Worm (Caenorhabditis elegans) whole organism, L3 larva: ENCODE data around the gene nlp-36.

ENCODE experiments used
- R02D3.7 ChIP-seq: fragments of 150-350 bp; optimal IDR thresholded peaks from 2 replicates; lab custom pipeline; 2014; ENCODE audit warnings: missing biosample characterization, missing genetic modification characterization
- ama-1 ChIP-seq: fragments of 150-350 bp; optimal IDR thresholded peaks from 2 replicates; lab custom pipeline; 2018
- ceh-16 ChIP-seq: sonication (generic microtip); optimal IDR thresholded peaks from 2 replicates; lab custom pipeline; 2017; ENCODE audit warnings: missing biosample characterization, missing genetic modification characterization
- ceh-28 ChIP-seq: fragments of 150-350 bp; optimal IDR thresholded peaks from 2 replicates; lab custom pipeline; 2014; ENCODE audit warnings: missing biosample characterization, missing genetic modification reagents, missing genetic modification characterization
- ceh-9 ChIP-seq: sonication (generic microtip); optimal IDR thresholded peaks from 2 replicates; lab custom pipeline; 2018; ENCODE audit warnings: missing biosample characterization, missing genetic modification characterization
- egl-5 ChIP-seq: fragments of 150-350 bp; optimal IDR thresholded peaks from 2 replicates; lab custom pipeline; 2017; ENCODE audit warnings: missing biosample characterization, missing genetic modification reagents, missing genetic modification characterization, inconsistent platforms
- elt-2 ChIP-seq: sonication (generic microtip); optimal IDR thresholded peaks from 2 replicates; lab custom pipeline; 2016; ENCODE audit warnings: missing genetic modification reagents, mild to moderate bottlenecking, missing genetic modification characterization, missing compliant biosample characterization
- eor-1 ChIP-seq, 2 experiments: fragments of 150-350 bp; optimal IDR thresholded peaks; 2 replicates each; lab custom pipeline; 2014 to 2018; ENCODE audit warnings: missing biosample characterization in 2 of 2, missing genetic modification characterization in 2 of 2
- fos-1 ChIP-seq: fragments of 150-350 bp; optimal IDR thresholded peaks from 2 replicates; lab custom pipeline; 2014; ENCODE audit warnings: missing biosample characterization, missing genetic modification characterization
- hmg-11 ChIP-seq: sonication (generic microtip); optimal IDR thresholded peaks from 2 replicates; lab custom pipeline; 2016; ENCODE audit warnings: missing genetic modification characterization, missing compliant biosample characterization
- lin-15B ChIP-seq: fragments of 150-350 bp; optimal IDR thresholded peaks from 2 replicates; lab custom pipeline; 2014; ENCODE audit warnings: missing biosample characterization, missing genetic modification characterization
- lin-39 ChIP-seq: fragments of 150-350 bp; optimal IDR thresholded peaks from 2 replicates; lab custom pipeline; 2018; ENCODE audit warnings: missing biosample characterization, missing genetic modification reagents, missing genetic modification characterization
- lsy-12 ChIP-seq: sonication (generic microtip); optimal IDR thresholded peaks from 2 replicates; lab custom pipeline; 2016; ENCODE audit warnings: mild to moderate bottlenecking, missing genetic modification characterization, missing compliant biosample characterization
- mml-1 ChIP-seq: fragments of 150-350 bp; sonication (generic microtip); optimal IDR thresholded peaks from 3 replicates; lab custom pipeline; 2014; ENCODE audit warnings: missing biosample characterization, missing genetic modification characterization
- nfya-1 ChIP-seq: sonication (generic microtip); optimal IDR thresholded peaks from 2 replicates; lab custom pipeline; 2017; ENCODE audit warnings: missing genetic modification characterization, mild to moderate bottlenecking, missing compliant biosample characterization, antibody characterized with exemption, moderate library complexity; ENCODE audit not compliant: insufficient read depth
- nhr-11 ChIP-seq: fragments of 150-350 bp; optimal IDR thresholded peaks from 2 replicates; lab custom pipeline; 2014; ENCODE audit warnings: missing biosample characterization, missing genetic modification characterization
- nhr-12 ChIP-seq: fragments of 150-350 bp; optimal IDR thresholded peaks from 2 replicates; lab custom pipeline; 2014; ENCODE audit warnings: missing biosample characterization, missing genetic modification characterization
- nhr-23 ChIP-seq: fragments of 150-350 bp; optimal IDR thresholded peaks from 2 replicates; lab custom pipeline; 2014; ENCODE audit warnings: missing biosample characterization, missing genetic modification reagents, missing genetic modification characterization
- nhr-237 ChIP-seq: fragments of 150-350 bp; optimal IDR thresholded peaks from 2 replicates; lab custom pipeline; 2014; ENCODE audit warnings: missing biosample characterization, missing genetic modification characterization
- nhr-25 ChIP-seq: sonication (generic microtip); optimal IDR thresholded peaks from 2 replicates; lab custom pipeline; 2017; ENCODE audit warnings: missing biosample characterization, missing genetic modification characterization
- nhr-28 ChIP-seq: fragments of 150-350 bp; optimal IDR thresholded peaks from 2 replicates; lab custom pipeline; 2014; ENCODE audit warnings: missing biosample characterization, missing genetic modification characterization
- nhr-43 ChIP-seq: sonication (generic microtip); optimal IDR thresholded peaks from 2 replicates; lab custom pipeline; 2016; ENCODE audit warnings: mild to moderate bottlenecking, missing genetic modification characterization, missing compliant biosample characterization; ENCODE audit not compliant: poor library complexity, severe bottlenecking
- nhr-77 ChIP-seq: fragments of 150-350 bp; optimal IDR thresholded peaks from 2 replicates; lab custom pipeline; 2014; ENCODE audit warnings: missing biosample characterization, missing genetic modification characterization
- pha-4 ChIP-seq: fragments of 150-350 bp; optimal IDR thresholded peaks from 2 replicates; lab custom pipeline; 2014; ENCODE audit warnings: missing biosample characterization, missing genetic modification reagents, missing genetic modification characterization
- pqm-1 ChIP-seq: fragments of 150-350 bp; optimal IDR thresholded peaks from 2 replicates; lab custom pipeline; 2017; ENCODE audit warnings: missing biosample characterization, missing genetic modification characterization, inconsistent platforms
- tbx-2 ChIP-seq: sonication (generic microtip); optimal IDR thresholded peaks from 2 replicates; lab custom pipeline; 2016; ENCODE audit warnings: mild to moderate bottlenecking, missing genetic modification characterization, missing compliant biosample characterization
- unc-39 ChIP-seq: sonication (generic microtip); optimal IDR thresholded peaks from 4 replicates; lab custom pipeline; 2017; ENCODE audit warnings: missing biosample characterization, missing genetic modification characterization
- unc-62 ChIP-seq: fragments of 150-350 bp; sonication (generic microtip); optimal IDR thresholded peaks from 4 replicates; lab custom pipeline; 2014; ENCODE audit warnings: missing biosample characterization, missing genetic modification reagents, missing genetic modification characterization
- zag-1 ChIP-seq: fragments of 150-350 bp; optimal IDR thresholded peaks from 2 replicates; lab custom pipeline; 2014; ENCODE audit warnings: missing biosample characterization, missing genetic modification characterization
- ztf-11 ChIP-seq: fragments of 150-350 bp; optimal IDR thresholded peaks from 2 replicates; lab custom pipeline; 2014; ENCODE audit warnings: missing biosample characterization, missing genetic modification characterization
- ztf-4 ChIP-seq: fragments of 150-350 bp; optimal IDR thresholded peaks from 2 replicates; lab custom pipeline; 2014; ENCODE audit warnings: missing biosample characterization, missing genetic modification characterization

nlp-36 gene

ce11 chrIII:9507799-9508198 is 19.3 kb downstream of the nlp-36 start, which contains the start of gene vha-14 (continued):
- TF ChIP-seq ceh-28 (tag; lab: Kevin White, UChicago): peak; percentile 6
- TF ChIP-seq, all 47 proteins: peak for 12

- TF ChIP-seq ztf-4: peak; percentile 47
- TF ChIP-seq nfya-1 (tag; lab: Kevin White, UChicago): peak; percentile 31
- peak; percentile 49 for TF ChIP-seq lsy-12 (tag; lab: Kevin White, UChicago)
- no peak for TF ChIP-seq ceh-28 (tag; lab: Kevin White, UChicago)
- TF ChIP-seq nhr-237 (tag; lab: Kevin White, UChicago): no peak
- peak; percentile 50 for TF ChIP-seq nhr-43 (tag; lab: Kevin White, UChicago)
- peak; percentile 78 for TF ChIP-seq ama-1 (lab: Kevin White, UChicago)
- no peak for TF ChIP-seq nhr-25 (tag; lab: Kevin White, UChicago)
- TF ChIP-seq tbx-2 (tag; lab: Kevin White, UChicago): peak; percentile 28
- TF ChIP-seq eor-1 (tag; optimal IDR thresholded peaks at IDR 0.05; lab: Kevin White, UChicago): no peak
- TF ChIP-seq nhr-23 (tag; lab: Kevin White, UChicago): peak; percentile 3
- TF ChIP-seq nhr-28 (tag; lab: Kevin White, UChicago): no peak
- TF ChIP-seq nhr-12 (tag; lab: Kevin White, UChicago): no peak
- TF ChIP-seq pha-4 (tag; lab: Kevin White, UChicago): peak; percentile 3
- peak; percentile 29 for TF ChIP-seq elt-2 (tag; lab: Kevin White, UChicago)
- no peak for TF ChIP-seq ceh-9 (tag; lab: Kevin White, UChicago)
- TF ChIP-seq unc-39: no peak
- TF ChIP-seq pqm-1 (tag; lab: Kevin White, UChicago): no peak
- no peak for TF ChIP-seq zag-1 (tag; lab: Kevin White, UChicago)
- TF ChIP-seq nhr-77: peak; percentile 59
Observed at ce11 chrIII:9509764-9510370, 21.3 kb downstream of the nlp-36 start.

- TF ChIP-seq ama-1 (lab: Kevin White, UChicago) (peak; percentile 43), lsy-12 (tag; lab: Kevin White, UChicago) (no peak), nfya-1 (tag; lab: Kevin White, UChicago) (peak; percentile 18), pha-4 (tag; lab: Kevin White, UChicago) (peak; percentile 5), R02D3.7 (tag; lab: Kevin White, UChicago) (no peak), hmg-11 (peak; percentile 31), nhr-23 (tag; lab: Kevin White, UChicago) (no peak), ceh-16 (no peak), tbx-2 (tag; lab: Kevin White, UChicago) (no peak), lin-15B (peak; percentile 2)
Observed at ce11 chrIII:9511055-9511520, 22.6 kb downstream of the nlp-36 start, which contains the start of gene F55H2.5. F55H2.5 (plus strand) TSS chrIII:9511470.

ce11 chrIII:9511660-9512059 is 23.1 kb downstream of the nlp-36 start:
- no peak for TF ChIP-seq nhr-11 (tag; lab: Kevin White, UChicago)

ce11 chrIII:9513006-9513405 is 24.5 kb downstream of the nlp-36 start:
- no peak for TF ChIP-seq mml-1 (tag; lab: Kevin White, UChicago)
- TF ChIP-seq fos-1 (tag; lab: Kevin White, UChicago): no peak
- TF ChIP-seq egl-5 (tag; lab: Kevin White, UChicago): no peak
- no peak for TF ChIP-seq ztf-11
- TF ChIP-seq unc-62: no peak
- no peak for TF ChIP-seq lin-15B
- TF ChIP-seq zag-1 (tag; lab: Kevin White, UChicago): no peak
- TF ChIP-seq lin-39: no peak
- no peak for TF ChIP-seq unc-39
- TF ChIP-seq ceh-28 (tag; lab: Kevin White, UChicago): no peak
- no peak for TF ChIP-seq nhr-12 (tag; lab: Kevin White, UChicago)
- no peak for TF ChIP-seq ztf-4
- no peak for TF ChIP-seq nhr-43 (tag; lab: Kevin White, UChicago)
- TF ChIP-seq, all 47 proteins: peak for 0

- TF ChIP-seq lin-15B: no peak
- TF ChIP-seq nhr-11 (tag; lab: Kevin White, UChicago): no peak
- no peak for TF ChIP-seq elt-2 (tag; lab: Kevin White, UChicago)
- TF ChIP-seq ceh-9 (tag; lab: Kevin White, UChicago): no peak
- no peak for TF ChIP-seq ztf-4
- no peak for TF ChIP-seq hmg-11
- TF ChIP-seq nhr-23 (tag; lab: Kevin White, UChicago): peak; percentile 17
Observed at ce11 chrIII:9513569-9513968, 25.0 kb downstream of the nlp-36 start, which contains the start of gene F55H2.8. F55H2.8 (plus strand) TSS chrIII:9513869.
